Fruit fly (Drosophila melanogaster) whole organism, embryonic: ENCODE measurements around the gene CG4629.

Source experiments
- Aef1 ChIP-seq: fragments of 200-800 bp; sonication (Bioruptor generic); IDR thresholded peaks from 3 replicates; pipeline ENCODE4 v1.3.6; 2022; ENCODE audit warnings: missing biosample characterization, missing genetic modification characterization
- Atf3 ChIP-seq: fragments of 200-800 bp; sonication (Bioruptor generic); optimal IDR thresholded peaks from 3 replicates; lab custom pipeline; 2016; ENCODE audit warnings: missing biosample characterization, missing genetic modification characterization
- CG1024 ChIP-seq: fragments of 200-800 bp; sonication (Bioruptor generic); IDR thresholded peaks from 2 replicates; pipeline ENCODE4 v1.3.6; 2022; ENCODE audit warnings: missing biosample characterization, missing genetic modification characterization
- CG10321 ChIP-seq: fragments of 200-800 bp; sonication (Bioruptor generic); IDR thresholded peaks from 2 replicates; pipeline ENCODE4 v1.3.6; 2022; ENCODE audit warnings: missing biosample characterization, missing genetic modification characterization
- CG10565 ChIP-seq: fragments of 200-800 bp; sonication (Bioruptor generic); optimal IDR thresholded peaks from 3 replicates; lab custom pipeline; 2016; ENCODE audit warnings: missing biosample characterization, mild to moderate bottlenecking, missing genetic modification characterization
- CG10979 ChIP-seq: fragments of 200-800 bp; sonication (Bioruptor generic); optimal IDR thresholded peaks from 2 replicates; lab custom pipeline; 2018; ENCODE audit warnings: missing biosample characterization, mild to moderate bottlenecking, missing genetic modification characterization, moderate library complexity
- CG11247 ChIP-seq: fragments of 200-800 bp; sonication (Bioruptor generic); IDR thresholded peaks from 2 replicates; pipeline ENCODE4 v1.3.6; 2022; ENCODE audit warnings: missing biosample characterization, missing genetic modification characterization
- CG11504 ChIP-seq: fragments of 200-800 bp; sonication (Bioruptor generic); optimal IDR thresholded peaks from 3 replicates; lab custom pipeline; 2019; ENCODE audit warnings: missing biosample characterization, mild to moderate bottlenecking, missing genetic modification characterization, moderate library complexity
- CG11696 ChIP-seq: fragments of 200-800 bp; sonication (Bioruptor generic); IDR thresholded peaks from 2 replicates; pipeline ENCODE4 v1.3.6; 2022; ENCODE audit warnings: missing biosample characterization, missing genetic modification characterization
- CG12659 ChIP-seq: fragments of 200-800 bp; sonication (Bioruptor generic); optimal IDR thresholded peaks from 3 replicates; lab custom pipeline; 2017; ENCODE audit warnings: mild to moderate bottlenecking, missing biosample characterization, missing genetic modification reagents, missing genetic modification characterization
- CG13123 ChIP-seq: fragments of 200-800 bp; sonication (Bioruptor generic); optimal IDR thresholded peaks from 2 replicates; lab custom pipeline; 2016; ENCODE audit warnings: missing biosample characterization, missing genetic modification characterization
- CG13624 ChIP-seq: fragments of 200-800 bp; sonication (Bioruptor generic); optimal IDR thresholded peaks from 2 replicates; lab custom pipeline; 2016; ENCODE audit warnings: missing biosample characterization, missing genetic modification characterization
- CG13775 ChIP-seq: fragments of 200-800 bp; sonication (Bioruptor generic); optimal IDR thresholded peaks from 3 replicates; lab custom pipeline; 2017; ENCODE audit warnings: missing biosample characterization, mild to moderate bottlenecking, missing genetic modification characterization
- CG14667 ChIP-seq: fragments of 200-800 bp; sonication (Bioruptor generic); IDR thresholded peaks from 2 replicates; pipeline ENCODE4 v1.3.6; 2022; ENCODE audit warnings: missing biosample characterization, missing genetic modification characterization
- CG31224 ChIP-seq: fragments of 200-800 bp; sonication (Bioruptor generic); IDR thresholded peaks from 2 replicates; pipeline ENCODE4 v1.3.6; 2022; ENCODE audit warnings: missing biosample characterization, missing genetic modification characterization
- CG6175 ChIP-seq: fragments of 200-800 bp; sonication (Bioruptor generic); IDR thresholded peaks from 3 replicates; pipeline ENCODE4 v1.3.6; 2022; ENCODE audit warnings: missing biosample characterization, missing genetic modification characterization
- CG6813 ChIP-seq: fragments of 200-800 bp; sonication (Bioruptor generic); optimal IDR thresholded peaks from 2 replicates; lab custom pipeline; 2017; ENCODE audit warnings: missing biosample characterization, missing genetic modification characterization, mild to moderate bottlenecking, moderate library complexity, missing genetic modification reagents
- CG8359 ChIP-seq: fragments of 200-800 bp; sonication (Bioruptor generic); optimal IDR thresholded peaks from 2 replicates; lab custom pipeline; 2017; ENCODE audit warnings: missing biosample characterization, mild to moderate bottlenecking, missing genetic modification characterization, borderline replicate concordance
- CG9797 ChIP-seq: fragments of 200-800 bp; sonication (Bioruptor generic); optimal IDR thresholded peaks from 3 replicates; lab custom pipeline; 2018; ENCODE audit warnings: missing biosample characterization, mild to moderate bottlenecking, missing genetic modification characterization
- CG9876 ChIP-seq: fragments of 200-800 bp; sonication (Bioruptor generic); optimal IDR thresholded peaks from 2 replicates; lab custom pipeline; 2016; ENCODE audit warnings: missing biosample characterization, missing genetic modification characterization
- Doc3 ChIP-seq: fragments of 200-800 bp; sonication (Bioruptor generic); IDR thresholded peaks from 3 replicates; pipeline ENCODE4 v1.3.6; 2022; ENCODE audit warnings: missing biosample characterization, missing genetic modification characterization; ENCODE audit not compliant: partially characterized antibody
- Eip74EF ChIP-seq, 2 experiments: fragments of 200-800 bp in 1 of 2; fragments of >200 bp in 1 of 2; sonication (Bioruptor generic) in 1 of 2; optimal IDR thresholded peaks; 2 replicates each; lab custom pipeline; 2017 to 2019; ENCODE audit warnings: missing biosample characterization in 2 of 2, missing genetic modification characterization in 2 of 2, mild to moderate bottlenecking in 1 of 2, moderate library complexity in 1 of 2
- H15 ChIP-seq: fragments of 200-800 bp; sonication (Bioruptor generic); IDR thresholded peaks from 3 replicates; pipeline ENCODE4 v1.3.6; 2022; ENCODE audit warnings: missing biosample characterization, missing genetic modification characterization
- HLHmδ ChIP-seq: fragments of 200-800 bp; sonication (Bioruptor generic); optimal IDR thresholded peaks from 2 replicates; lab custom pipeline; 2018; ENCODE audit warnings: missing biosample characterization, mild to moderate bottlenecking, missing genetic modification characterization, moderate library complexity
- Hey ChIP-seq: fragments of 200-800 bp; sonication (Bioruptor generic); optimal IDR thresholded peaks from 3 replicates; lab custom pipeline; 2018; ENCODE audit warnings: missing biosample characterization, mild to moderate bottlenecking, missing genetic modification characterization
- Lim3 ChIP-seq: fragments of 200-800 bp; sonication (Bioruptor generic); IDR thresholded peaks from 2 replicates; pipeline ENCODE4 v1.3.6; 2022; ENCODE audit warnings: missing biosample characterization, missing genetic modification characterization
- Mes4 ChIP-seq: fragments of 200-800 bp; sonication (Bioruptor generic); optimal IDR thresholded peaks from 2 replicates; lab custom pipeline; 2016; ENCODE audit warnings: missing biosample characterization, missing genetic modification characterization
- Pdp1 ChIP-seq, 2 experiments: fragments of 200-800 bp; sonication (Bioruptor generic); optimal IDR thresholded peaks; 3 replicates each; lab custom pipeline; 2016; ENCODE audit warnings: missing biosample characterization in 2 of 2, missing genetic modification characterization in 2 of 2, mild to moderate bottlenecking in 1 of 2, moderate library complexity in 1 of 2
- Ptx1 ChIP-seq: fragments of 200-800 bp; sonication (Bioruptor generic); IDR thresholded peaks from 2 replicates; pipeline ENCODE4 v1.3.6; 2022; ENCODE audit warnings: missing biosample characterization, missing genetic modification characterization
- ac ChIP-seq: fragments of 200-800 bp; sonication (Bioruptor generic); optimal IDR thresholded peaks from 3 replicates; lab custom pipeline; 2017; ENCODE audit warnings: missing biosample characterization, mild to moderate bottlenecking, missing genetic modification characterization
- ase ChIP-seq: fragments of 200-800 bp; sonication (Bioruptor generic); IDR thresholded peaks from 3 replicates; pipeline ENCODE4 v1.3.6; 2022; ENCODE audit warnings: missing biosample characterization, missing genetic modification characterization
- bab2 ChIP-seq: fragments of 200-800 bp; sonication (Bioruptor generic); optimal IDR thresholded peaks from 2 replicates; lab custom pipeline; 2016; ENCODE audit warnings: missing biosample characterization, missing genetic modification characterization
- bbx ChIP-seq: fragments of 200-800 bp; sonication (Bioruptor generic); IDR thresholded peaks from 2 replicates; pipeline ENCODE4 v1.3.6; 2022; ENCODE audit warnings: missing biosample characterization, missing genetic modification characterization; ENCODE audit not compliant: partially characterized antibody
- bigmax ChIP-seq: fragments of 200-800 bp; sonication (Bioruptor generic); optimal IDR thresholded peaks from 2 replicates; lab custom pipeline; 2018; ENCODE audit warnings: missing biosample characterization, mild to moderate bottlenecking, missing genetic modification characterization
- bowl ChIP-seq: fragments of 200-800 bp; sonication (Bioruptor generic); IDR thresholded peaks from 2 replicates; pipeline ENCODE4 v1.3.6; 2022; ENCODE audit warnings: missing biosample characterization, missing genetic modification characterization
- cg ChIP-seq: fragments of 200-800 bp; sonication (Bioruptor generic); optimal IDR thresholded peaks from 3 replicates; lab custom pipeline; 2019; ENCODE audit warnings: missing biosample characterization, mild to moderate bottlenecking, missing genetic modification characterization, moderate library complexity
- crc ChIP-seq: fragments of 200-800 bp; sonication (Bioruptor generic); optimal IDR thresholded peaks from 2 replicates; lab custom pipeline; 2016; ENCODE audit warnings: missing biosample characterization, missing genetic modification characterization
- eve ChIP-seq, 2 experiments: fragments of >200 bp; optimal IDR thresholded peaks; 2 replicates each; lab custom pipeline; 2017; ENCODE audit warnings: missing biosample characterization in 2 of 2, missing genetic modification characterization in 2 of 2
- insv ChIP-seq, 2 experiments: fragments of 200-800 bp; sonication (Bioruptor generic); optimal IDR thresholded peaks; 3 replicates each; lab custom pipeline; 2016 to 2018; ENCODE audit warnings: missing biosample characterization in 2 of 2, missing genetic modification characterization in 2 of 2
- jing ChIP-seq: fragments of 200-800 bp; sonication (Bioruptor generic); optimal IDR thresholded peaks from 2 replicates; lab custom pipeline; 2018; ENCODE audit warnings: missing biosample characterization, mild to moderate bottlenecking, missing genetic modification characterization
- lab ChIP-seq: fragments of 200-800 bp; sonication (Bioruptor generic); optimal IDR thresholded peaks from 3 replicates; lab custom pipeline; 2017; ENCODE audit warnings: missing biosample characterization, missing genetic modification characterization, mild to moderate bottlenecking, moderate library complexity, missing genetic modification reagents
- psq ChIP-seq: fragments of 200-800 bp; sonication (Bioruptor generic); optimal IDR thresholded peaks from 2 replicates; lab custom pipeline; 2017; ENCODE audit warnings: missing biosample characterization, missing genetic modification characterization
- repo ChIP-seq: fragments of 200-800 bp; sonication (Bioruptor generic); optimal IDR thresholded peaks from 2 replicates; lab custom pipeline; 2016; ENCODE audit warnings: missing biosample characterization, missing genetic modification characterization
- row ChIP-seq: fragments of 200-800 bp; sonication (Bioruptor generic); IDR thresholded peaks from 3 replicates; pipeline ENCODE4 v1.3.6; 2022; ENCODE audit warnings: missing biosample characterization, missing genetic modification characterization
- salm ChIP-seq: fragments of 200-800 bp; sonication (Bioruptor generic); optimal IDR thresholded peaks from 2 replicates; lab custom pipeline; 2018; ENCODE audit warnings: missing biosample characterization, mild to moderate bottlenecking, missing genetic modification characterization
- sd ChIP-seq: fragments of 200-800 bp; sonication (Bioruptor generic); optimal IDR thresholded peaks from 3 replicates; lab custom pipeline; 2018; ENCODE audit warnings: missing biosample characterization, mild to moderate bottlenecking, missing genetic modification characterization, moderate library complexity
- stwl ChIP-seq: fragments of 200-800 bp; sonication (Bioruptor generic); optimal IDR thresholded peaks from 3 replicates; lab custom pipeline; 2018; ENCODE audit warnings: missing biosample characterization, mild to moderate bottlenecking, missing genetic modification characterization, moderate library complexity
- sug ChIP-seq: fragments of 200-800 bp; optimal IDR thresholded peaks from 2 replicates; lab custom pipeline; 2019; ENCODE audit warnings: missing biosample characterization, mild to moderate bottlenecking, missing genetic modification characterization, moderate library complexity
- tap ChIP-seq: fragments of 200-800 bp; optimal IDR thresholded peaks from 3 replicates; lab custom pipeline; 2019; ENCODE audit warnings: missing biosample characterization, mild to moderate bottlenecking, missing genetic modification characterization, moderate library complexity
- ttk ChIP-seq: fragments of 200-800 bp; sonication (Bioruptor generic); IDR thresholded peaks from 2 replicates; pipeline ENCODE4 v2.1.2; 2022; ENCODE audit warnings: missing biosample characterization, missing genetic modification characterization
- vvl ChIP-seq: fragments of 200-800 bp; sonication (Bioruptor generic); IDR thresholded peaks from 2 replicates; pipeline ENCODE4 v1.3.6; 2022; ENCODE audit warnings: missing biosample characterization, missing genetic modification characterization
- wek ChIP-seq: fragments of 200-800 bp; sonication (Bioruptor generic); optimal IDR thresholded peaks from 3 replicates; lab custom pipeline; 2018; ENCODE audit warnings: missing biosample characterization, mild to moderate bottlenecking, missing genetic modification characterization, moderate library complexity

Gene CG4629

DNA sequence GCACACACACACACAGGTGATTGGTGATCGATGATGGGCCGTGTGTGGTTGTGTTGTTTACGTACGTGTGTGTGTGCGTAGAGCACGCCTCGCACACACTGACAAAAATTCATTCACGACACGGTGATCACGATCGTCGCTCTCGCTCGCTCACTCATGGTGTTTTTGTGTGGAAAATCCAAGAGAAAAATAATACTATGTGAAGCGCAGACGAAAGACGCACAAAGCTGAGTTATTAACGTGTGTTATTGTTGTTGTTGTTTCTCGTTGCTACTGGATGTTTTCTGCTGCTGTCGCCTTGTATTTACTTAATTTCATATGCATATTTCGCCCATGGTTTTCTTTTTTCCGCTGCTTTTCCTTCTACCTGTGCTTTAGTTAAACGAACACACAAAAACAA, 25.3 kb downstream of the CG4629 start (continued):
- TF ChIP-seq bowl (GFP tag; lab: Robert Waterston, UW) (no peak), CG11504 (tag; lab: Kevin White, UChicago) (peak; percentile 52), sd (tag; lab: Kevin White, UChicago) (peak; percentile 73), stwl (no peak), salm (tag; lab: Kevin White, UChicago) (no peak), CG8359 (GFP tag; lab: Kevin White, UChicago) (no peak), bab2 (GFP tag; lab: Kevin White, UChicago) (no peak), ac (GFP tag; lab: Kevin White, UChicago) (no peak), bbx (GFP tag; lab: Robert Waterston, UW) (no peak), lab (GFP tag; lab: Kevin White, UChicago) (peak; percentile 38), sug (tag; lab: Kevin White, UChicago) (peak; percentile 16), CG6175 (GFP tag; lab: Robert Waterston, UW) (no peak), CG9797 (no peak), CG31224 (no peak), H15 (GFP tag; lab: Robert Waterston, UW) (no peak), CG10321 (GFP tag; lab: Robert Waterston, UW) (no peak), Pdp1 (GFP tag; optimal IDR thresholded peaks at IDR 0.05; lab: Kevin White, UChicago) (peak in 1 of 2 experiments; percentile 1), Mes4 (GFP tag; lab: Kevin White, UChicago) (no peak), jing (GFP tag; lab: Kevin White, UChicago) (no peak), CG12659 (GFP tag; lab: Kevin White, UChicago) (no peak), repo (no peak), Lim3 (GFP tag; lab: Robert Waterston, UW) (no peak), ttk (no peak), vvl (peak; percentile 36; the same call in 1 of the 2 replicates), CG1024 (no peak), Aef1 (GFP tag; lab: Robert Waterston, UW) (peak; percentile 34; the same call in 1 of the 3 replicates), Eip74EF (GFP tag; optimal IDR thresholded peaks at IDR 0.05; lab: Kevin White, UChicago) (no peak), CG11696 (no peak), CG13775 (GFP tag; lab: Kevin White, UChicago) (peak; percentile 3), eve (GFP tag; optimal IDR thresholded peaks at IDR 0.05; lab: Kevin White, UChicago) (no peak), CG9876 (GFP tag; lab: Kevin White, UChicago) (no peak), Atf3 (GFP tag; lab: Kevin White, UChicago) (no peak), CG13624 (GFP tag; lab: Kevin White, UChicago) (no peak), CG6813 (GFP tag; lab: Kevin White, UChicago) (no peak), CG10565 (GFP tag; lab: Kevin White, UChicago) (no peak), psq (GFP tag; lab: Kevin White, UChicago) (no peak), crc (GFP tag; lab: Kevin White, UChicago) (no peak), HLHmδ (peak; percentile 62), CG10979 (tag; lab: Kevin White, UChicago) (no peak), insv (GFP tag; optimal IDR thresholded peaks at IDR 0.05; lab: Kevin White, UChicago) (no peak), CG13123 (GFP tag; lab: Kevin White, UChicago) (no peak), ase (GFP tag; lab: Robert Waterston, UW) (no peak), CG11247 (GFP tag; lab: Robert Waterston, UW) (no peak), Doc3 (no peak), cg (GFP tag; lab: Kevin White, UChicago) (peak; percentile 97), wek (GFP tag; lab: Kevin White, UChicago) (no peak), CG14667 (GFP tag; lab: Robert Waterston, UW) (no peak), tap (tag; lab: Kevin White, UChicago) (no peak), Ptx1 (GFP tag; lab: Robert Waterston, UW) (no peak), Hey (tag; lab: Kevin White, UChicago) (no peak), row (GFP tag; lab: Robert Waterston, UW) (no peak), bigmax (GFP tag; lab: Kevin White, UChicago) (no peak)
